Worm (Caenorhabditis elegans) whole organism, midembryonic: Measurements from ENCODE around the gene F36D3.8.

Experiments
- T22C8.4 ChIP-seq: fragments of 200-800 bp; sonication (Bioruptor generic); IDR thresholded peaks from 2 replicates; pipeline ENCODE4 v1.3.6; 2022; ENCODE audit warnings: missing genetic modification characterization, missing compliant biosample characterization
- flt-1 ChIP-seq: fragments of 200-800 bp; sonication (Bioruptor generic); IDR thresholded peaks from 2 replicates; pipeline ENCODE4 v1.3.6; 2022; ENCODE audit warnings: missing genetic modification characterization, missing compliant biosample characterization
- klf-2 ChIP-seq: fragments of 200-800 bp; sonication (Bioruptor generic); conservative IDR thresholded peaks from 2 replicates; pipeline ENCODE4 v1.3.6; 2022; ENCODE audit warnings: missing genetic modification reagents, missing genetic modification characterization, missing compliant biosample characterization
- med-1 ChIP-seq: sonication (generic microtip); optimal IDR thresholded peaks from 2 replicates; lab custom pipeline; 2017; ENCODE audit warnings: missing genetic modification characterization, mild to moderate bottlenecking, missing compliant biosample characterization, antibody characterized with exemption, missing genetic modification reagents; ENCODE audit not compliant: insufficient read depth
- ztf-23 ChIP-seq: fragments of 200-800 bp; sonication (Bioruptor generic); IDR thresholded peaks from 2 replicates; pipeline ENCODE4 v1.3.6; 2022; ENCODE audit warnings: missing genetic modification reagents, missing genetic modification characterization, missing compliant biosample characterization

DNA sequence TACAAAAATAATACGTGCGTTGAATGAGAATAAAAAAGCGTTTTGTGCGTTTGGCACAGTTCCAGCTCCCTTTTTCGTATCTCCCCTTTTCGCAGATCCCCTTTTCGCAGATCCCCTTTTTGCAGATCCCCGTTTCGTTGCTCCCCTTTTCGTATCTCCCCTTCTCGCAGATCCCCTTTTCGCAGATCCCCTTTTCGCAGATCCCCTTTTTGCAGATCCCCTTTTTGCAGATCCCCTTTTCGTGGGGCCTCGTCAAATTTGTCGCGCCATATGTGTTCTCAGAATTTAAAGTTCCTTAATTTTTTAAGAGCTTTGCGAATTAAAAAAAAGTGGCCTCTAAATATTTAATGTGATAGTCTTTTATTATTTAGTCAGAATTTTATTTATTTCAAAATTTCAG is 26.0 kb downstream of the F36D3.8 start, which contains the start of gene Y32B12B.4:
- TF ChIP-seq med-1 (GFP tag; lab: Kevin White, UChicago), result no peak
- peak; percentile 83 for TF ChIP-seq klf-2 (GFP tag; lab: Robert Waterston, UW)
- TF ChIP-seq flt-1 (GFP tag; lab: Robert Waterston, UW), result peak; percentile 84
- TF ChIP-seq ztf-23, result peak; percentile 86
- TF ChIP-seq T22C8.4 (GFP tag; lab: Robert Waterston, UW), result peak; percentile 60; the same call in 1 of the 2 replicates
